Worm (Caenorhabditis elegans): Measurements from ENCODE around the gene F26F2.13.

DNA sequence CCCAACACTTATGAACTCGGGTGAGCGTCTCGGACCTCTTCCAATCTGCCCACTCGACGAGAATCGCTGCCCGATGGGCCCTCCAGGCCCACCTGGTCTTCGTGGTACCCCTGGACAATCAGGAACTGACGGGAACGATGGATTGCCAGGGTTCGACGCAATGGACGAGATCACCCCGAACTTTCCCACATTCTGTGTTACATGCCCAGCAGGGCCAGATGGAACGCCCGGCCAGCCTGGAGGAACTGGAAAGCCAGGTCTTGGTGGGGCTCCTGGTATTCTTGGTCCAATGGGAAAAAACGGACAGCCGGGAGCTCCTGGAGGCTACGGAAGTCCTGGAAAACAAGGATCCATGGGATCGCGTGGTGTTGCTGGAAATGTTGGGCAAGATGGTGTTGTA, 36.5 kb downstream of the F26F2.13 start:
- TF ChIP-seq Y53F4B.3 (GFP tag; IDR thresholded peaks at IDR 0.05): no peak
- TF ChIP-seq mxl-1 (tag; optimal IDR thresholded peaks at IDR 0.05): no peak

All from whole organism, young adult.